Fruit fly (Drosophila melanogaster): ENCODE measurements around the gene Cf2.

Cf2 gene

dm6 chr2L:4915715-4916153 lies 32.8 kb upstream of the Cf2 start (continued):
- TF ChIP-seq Mrtf (GFP tag; IDR thresholded peaks at IDR 0.05) (no peak), CG3281 (GFP tag; optimal IDR thresholded peaks at IDR 0.05) (peak; percentile 3), CG11723 (GFP tag; optimal IDR thresholded peaks at IDR 0.05) (no peak), Dek (tag; optimal IDR thresholded peaks at IDR 0.05) (no peak), pan (optimal IDR thresholded peaks at IDR 0.05) (no peak), pan (GFP tag; optimal IDR thresholded peaks at IDR 0.05 in 1 of 2, IDR thresholded peaks at IDR 0.05 in 1 of 2) (no peak), grau (tag; optimal IDR thresholded peaks at IDR 0.05) (peak; percentile 23), h (optimal IDR thresholded peaks at IDR 0.05) (no peak), YL-1 (GFP tag; optimal IDR thresholded peaks at IDR 0.05) (no peak), ken (GFP tag; IDR thresholded peaks at IDR 0.05) (no peak), CoRest (tag; optimal IDR thresholded peaks at IDR 0.05) (peak; percentile 22), CG9727 (GFP tag; optimal IDR thresholded peaks at IDR 0.05) (peak; percentile 39), Deaf1 (tag; optimal IDR thresholded peaks at IDR 0.05) (no peak), CG11504 (tag; optimal IDR thresholded peaks at IDR 0.05) (peak; percentile 63), gfzf (GFP tag; optimal IDR thresholded peaks at IDR 0.05) (no peak), psq (GFP tag; optimal IDR thresholded peaks at IDR 0.05) (no peak), ems (GFP tag; optimal IDR thresholded peaks at IDR 0.05) (no peak), gt (GFP tag; IDR thresholded peaks at IDR 0.05) (no peak), oc (tag; optimal IDR thresholded peaks at IDR 0.05) (no peak), CG9876 (GFP tag; optimal IDR thresholded peaks at IDR 0.05) (no peak), bbx (GFP tag; IDR thresholded peaks at IDR 0.05; ENCODE audit: partially characterized antibody) (no peak), NFAT (GFP tag; IDR thresholded peaks at IDR 0.05) (no peak), corto (GFP tag; optimal IDR thresholded peaks at IDR 0.05) (no peak), Dp (GFP tag; optimal IDR thresholded peaks at IDR 0.05) (no peak), CG5953 (GFP tag; IDR thresholded peaks at IDR 0.05) (no peak), CG12391 (tag; optimal IDR thresholded peaks at IDR 0.05) (peak; percentile 37), ATbp (GFP tag; optimal IDR thresholded peaks at IDR 0.05) (peak; percentile 47), CG8478 (optimal IDR thresholded peaks at IDR 0.05) (no peak), CG18619 (GFP tag; optimal IDR thresholded peaks at IDR 0.05) (no peak), Blimp-1 (GFP tag; optimal IDR thresholded peaks at IDR 0.05) (peak; percentile 55), CG4617 (GFP tag; optimal IDR thresholded peaks at IDR 0.05; ENCODE audit: borderline replicate concordance) (no peak), inv (GFP tag; IDR thresholded peaks at IDR 0.05; ENCODE audit: partially characterized antibody) (no peak), hkb (optimal IDR thresholded peaks at IDR 0.05) (no peak), hkb (GFP tag; IDR thresholded peaks at IDR 0.05) (no peak), wek (GFP tag; optimal IDR thresholded peaks at IDR 0.05) (no peak), E2f1 (GFP tag; IDR thresholded peaks at IDR 0.05) (no peak; the same call in 1 of the 2 replicates), jigr1 (GFP tag; IDR thresholded peaks at IDR 0.05) (no peak), Eip74EF (GFP tag; optimal IDR thresholded peaks at IDR 0.05) (no peak), D (optimal IDR thresholded peaks at IDR 0.05) (no peak), D (GFP tag; optimal IDR thresholded peaks at IDR 0.05) (peak; percentile 4), Usf (GFP tag; optimal IDR thresholded peaks at IDR 0.05) (no peak), CG12744 (GFP tag; optimal IDR thresholded peaks at IDR 0.05) (no peak), amos (GFP tag; IDR thresholded peaks at IDR 0.05; ENCODE audit: partially characterized antibody) (no peak), CG14014 (GFP tag; IDR thresholded peaks at IDR 0.05) (0 out of 2 replicates have a peak, but pooled peaks have one; percentile 9), gem (tag; optimal IDR thresholded peaks at IDR 0.05) (peak; percentile 60), z (GFP tag; IDR thresholded peaks at IDR 0.05) (no peak), Doc3 (GFP tag; IDR thresholded peaks at IDR 0.05; ENCODE audit: partially characterized antibody) (no peak), Hsf (GFP tag; optimal IDR thresholded peaks at IDR 0.05) (no peak), Ada2b (GFP tag; IDR thresholded peaks at IDR 0.05) (no peak), Nf-YB (GFP tag; optimal IDR thresholded peaks at IDR 0.05) (no peak), CG7556 (GFP tag; optimal IDR thresholded peaks at IDR 0.05) (peak; percentile 40), CG17328 (GFP tag; IDR thresholded peaks at IDR 0.05) (no peak)
